Worm (Caenorhabditis elegans) whole organism, young adult: ENCODE measurements around the gene lurp-1.

Experiments
- F23B12.7 ChIP-seq: sonication (generic microtip); optimal IDR thresholded peaks from 2 replicates; lab custom pipeline; 2017; ENCODE audit warnings: missing genetic modification characterization, mild to moderate bottlenecking, missing compliant biosample characterization, antibody characterized with exemption, moderate library complexity; ENCODE audit not compliant: insufficient read depth
- ama-1 ChIP-seq, 3 experiments: fragments of 150-350 bp in 1 of 3; sonication (generic microtip) in 2 of 3; optimal IDR thresholded peaks; 2 replicates each; lab custom pipeline; 2014 to 2018; ENCODE audit warnings: missing biosample characterization in 2 of 3, missing genetic modification characterization in 2 of 3, missing genetic modification reagents in 2 of 3
- sea-2 ChIP-seq: fragments of 200-800 bp; sonication (Bioruptor generic); IDR thresholded peaks from 2 replicates; pipeline ENCODE4 v1.3.6; 2022; ENCODE audit warnings: missing genetic modification characterization, missing compliant biosample characterization
- ztf-3 ChIP-seq: fragments of 200-800 bp; sonication (Bioruptor generic); optimal IDR thresholded peaks from 2 replicates; lab custom pipeline; 2018; ENCODE audit warnings: mild to moderate bottlenecking, missing genetic modification characterization, missing compliant biosample characterization

ce11 chrII:10914366-10914765, 33.6 kb downstream of the lurp-1 start, which contains the start of gene F44F4.15:
- TF ChIP-seq ztf-3: no peak
- TF ChIP-seq F23B12.7 (tag; lab: Kevin White, UChicago): no peak
- TF ChIP-seq ama-1 (optimal IDR thresholded peaks at IDR 0.05; lab: Kevin White, UChicago): no peak
- TF ChIP-seq ama-1 (GFP tag; optimal IDR thresholded peaks at IDR 0.05; lab: Kevin White, UChicago): no peak
- no peak for TF ChIP-seq sea-2 (GFP tag; lab: Robert Waterston, UW)
